Worm (Caenorhabditis elegans) whole organism, L3 larva: Measurements from ENCODE around the gene clec-228.

Experiments used
- R02D3.7 ChIP-seq: fragments of 150-350 bp; optimal IDR thresholded peaks from 2 replicates; lab custom pipeline; 2014; ENCODE audit warnings: missing biosample characterization, missing genetic modification characterization
- ceh-16 ChIP-seq: sonication (generic microtip); optimal IDR thresholded peaks from 2 replicates; lab custom pipeline; 2017; ENCODE audit warnings: missing biosample characterization, missing genetic modification characterization
- nhr-237 ChIP-seq: fragments of 150-350 bp; optimal IDR thresholded peaks from 2 replicates; lab custom pipeline; 2014; ENCODE audit warnings: missing biosample characterization, missing genetic modification characterization
- nhr-25 ChIP-seq: sonication (generic microtip); optimal IDR thresholded peaks from 2 replicates; lab custom pipeline; 2017; ENCODE audit warnings: missing biosample characterization, missing genetic modification characterization
- nhr-43 ChIP-seq: sonication (generic microtip); optimal IDR thresholded peaks from 2 replicates; lab custom pipeline; 2016; ENCODE audit warnings: mild to moderate bottlenecking, missing genetic modification characterization, missing compliant biosample characterization; ENCODE audit not compliant: poor library complexity, severe bottlenecking
- pqm-1 ChIP-seq: fragments of 150-350 bp; optimal IDR thresholded peaks from 2 replicates; lab custom pipeline; 2017; ENCODE audit warnings: missing biosample characterization, missing genetic modification characterization, inconsistent platforms
- ztf-4 ChIP-seq: fragments of 150-350 bp; optimal IDR thresholded peaks from 2 replicates; lab custom pipeline; 2014; ENCODE audit warnings: missing biosample characterization, missing genetic modification characterization

DNA sequence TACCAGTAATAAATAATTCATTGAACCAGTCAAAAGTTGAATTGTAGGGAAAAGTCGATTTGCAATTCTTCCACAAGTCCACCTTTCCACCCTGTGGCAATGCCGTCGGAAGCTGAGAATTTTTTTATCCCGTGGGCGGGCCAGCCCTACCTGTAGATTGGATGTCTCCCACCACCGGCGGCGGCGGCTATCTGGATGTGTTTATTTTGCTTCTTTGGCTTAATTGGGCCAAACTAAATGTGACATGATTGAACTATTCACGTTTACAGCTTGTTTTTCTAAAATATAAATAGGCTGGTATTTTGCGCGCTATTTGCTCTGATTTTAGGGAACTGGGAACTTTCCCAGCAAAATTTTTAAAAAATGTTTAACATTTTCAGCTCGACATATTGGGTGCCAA is 5.2 kb upstream of the clec-228 start, which contains the start of gene wrt-8:
- TF ChIP-seq R02D3.7 (tag; lab: Kevin White, UChicago) (no peak), pqm-1 (tag; lab: Kevin White, UChicago) (no peak), nhr-237 (tag; lab: Kevin White, UChicago) (no peak), ztf-4 (no peak), nhr-25 (no peak), nhr-43 (no peak), ceh-16 (tag; lab: Kevin White, UChicago) (no peak)
